Worm (Caenorhabditis elegans): ENCODE results near the gene nhr-286.
A peak's percentile ranks its signal among the peaks of the same experiment; 100 is the strongest.

nhr-286 gene

ce11 chrV:7091287-7091686 is at the start of gene nhr-286:
Gene nhr-286, minus strand, starts transcription at chrV:7091610.
- no peak for TF ChIP-seq zag-1 (tag; optimal IDR thresholded peaks at IDR 0.05)
- TF ChIP-seq lin-39 (tag; optimal IDR thresholded peaks at IDR 0.05), result no peak
- TF ChIP-seq lsy-2 (tag; optimal IDR thresholded peaks at IDR 0.05), result no peak

ce11 chrV:7140368-7140767 is 49.0 kb upstream of the nhr-286 start:
- TF ChIP-seq Y55F3AM.14 (GFP tag; optimal IDR thresholded peaks at IDR 0.05) (no peak), sma-9 (GFP tag; optimal IDR thresholded peaks at IDR 0.05) (peak; percentile 24), sma-9 (tag; optimal IDR thresholded peaks at IDR 0.05) (no peak)

ce11 chrV:7138320-7138719 is 46.9 kb upstream of the nhr-286 start, which contains the start of gene str-112:
Gene str-112, minus strand, starts transcription at chrV:7138420.
- TF ChIP-seq lsy-2 (tag; optimal IDR thresholded peaks at IDR 0.05) (no peak), nhr-11 (tag; optimal IDR thresholded peaks at IDR 0.05) (no peak), ztf-4 (tag; optimal IDR thresholded peaks at IDR 0.05) (no peak), ZK546.5 (tag; optimal IDR thresholded peaks at IDR 0.05) (no peak), aly-2 (tag; optimal IDR thresholded peaks at IDR 0.05) (no peak)

ce11 chrV:7136859-7137258 is 45.4 kb upstream of the nhr-286 start:
- no peak for TF ChIP-seq sma-9 (GFP tag; optimal IDR thresholded peaks at IDR 0.05)
- TF ChIP-seq sma-9 (tag; optimal IDR thresholded peaks at IDR 0.05), result no peak
- TF ChIP-seq mdl-1 (tag; optimal IDR thresholded peaks at IDR 0.05), result no peak
- no peak for TF ChIP-seq C34F6.9 (tag; optimal IDR thresholded peaks at IDR 0.05)
- no peak for TF ChIP-seq sem-4 (tag; optimal IDR thresholded peaks at IDR 0.05)
- no peak for TF ChIP-seq lin-11 (tag; optimal IDR thresholded peaks at IDR 0.05)
- no peak for TF ChIP-seq snpc-4 (tag; optimal IDR thresholded peaks at IDR 0.05)
- TF ChIP-seq nhr-23 (tag; optimal IDR thresholded peaks at IDR 0.05), result no peak
- TF ChIP-seq fos-1 (tag; optimal IDR thresholded peaks at IDR 0.05), result no peak
- no peak for TF ChIP-seq nhr-237 (tag; optimal IDR thresholded peaks at IDR 0.05)
- TF ChIP-seq nhr-6 (tag; optimal IDR thresholded peaks at IDR 0.05), result no peak
- TF ChIP-seq blmp-1 (tag; optimal IDR thresholded peaks at IDR 0.05; ENCODE audit: insufficient read depth), result no peak
- TF ChIP-seq peb-1 (tag; optimal IDR thresholded peaks at IDR 0.05), result no peak
- TF ChIP-seq ztf-11 (tag; optimal IDR thresholded peaks at IDR 0.05), result no peak
- no peak for TF ChIP-seq nhr-77 (tag; optimal IDR thresholded peaks at IDR 0.05)
- no peak for TF ChIP-seq nhr-25 (tag; optimal IDR thresholded peaks at IDR 0.05)
- TF ChIP-seq ceh-82 (tag; optimal IDR thresholded peaks at IDR 0.05), result no peak
- no peak for TF ChIP-seq dmd-4 (tag; optimal IDR thresholded peaks at IDR 0.05)

- TF ChIP-seq unc-55 (GFP tag; optimal IDR thresholded peaks at IDR 0.05) (no peak), lin-11 (tag; optimal IDR thresholded peaks at IDR 0.05) (no peak)
Measured at ce11 chrV:7133963-7134362, 42.6 kb upstream of the nhr-286 start, which contains the start of gene F10D2.16. Gene F10D2.16, plus strand, starts transcription at chrV:7134263.

ce11 chrV:7132248-7132647 is 40.8 kb upstream of the nhr-286 start, which contains the start of gene sre-10:
Gene sre-10, plus strand, starts transcription at chrV:7132548.
- TF ChIP-seq elt-1 (tag; optimal IDR thresholded peaks at IDR 0.05), result no peak
- TF ChIP-seq blmp-1 (tag; optimal IDR thresholded peaks at IDR 0.05; ENCODE audit: insufficient read depth), result no peak
- no peak for TF ChIP-seq nhr-21 (tag; optimal IDR thresholded peaks at IDR 0.05)
- no peak for TF ChIP-seq snpc-4 (tag; optimal IDR thresholded peaks at IDR 0.05)
- no peak for TF ChIP-seq lin-11 (tag; optimal IDR thresholded peaks at IDR 0.05)
- no peak for TF ChIP-seq elt-3 (tag; optimal IDR thresholded peaks at IDR 0.05)
- no peak for TF ChIP-seq mbf-1 (tag; optimal IDR thresholded peaks at IDR 0.05)
- no peak for TF ChIP-seq nhr-10 (tag; optimal IDR thresholded peaks at IDR 0.05)

ce11 chrV:7130974-7131373 is 39.6 kb upstream of the nhr-286 start, which contains the start of gene srx-36:
Gene srx-36, minus strand, starts transcription at chrV:7131074.
- TF ChIP-seq nhr-12 (tag; optimal IDR thresholded peaks at IDR 0.05) (no peak), lin-39 (tag; optimal IDR thresholded peaks at IDR 0.05) (no peak), mab-5 (tag; optimal IDR thresholded peaks at IDR 0.05) (no peak), sem-4 (tag; optimal IDR thresholded peaks at IDR 0.05) (no peak), nhr-237 (tag; optimal IDR thresholded peaks at IDR 0.05) (no peak), lin-13 (GFP tag; optimal IDR thresholded peaks at IDR 0.05) (no peak)

Measured in whole organism, L2 larva.